Fruit fly (Drosophila melanogaster): Measurements from ENCODE around the gene put.

The put gene

DNA sequence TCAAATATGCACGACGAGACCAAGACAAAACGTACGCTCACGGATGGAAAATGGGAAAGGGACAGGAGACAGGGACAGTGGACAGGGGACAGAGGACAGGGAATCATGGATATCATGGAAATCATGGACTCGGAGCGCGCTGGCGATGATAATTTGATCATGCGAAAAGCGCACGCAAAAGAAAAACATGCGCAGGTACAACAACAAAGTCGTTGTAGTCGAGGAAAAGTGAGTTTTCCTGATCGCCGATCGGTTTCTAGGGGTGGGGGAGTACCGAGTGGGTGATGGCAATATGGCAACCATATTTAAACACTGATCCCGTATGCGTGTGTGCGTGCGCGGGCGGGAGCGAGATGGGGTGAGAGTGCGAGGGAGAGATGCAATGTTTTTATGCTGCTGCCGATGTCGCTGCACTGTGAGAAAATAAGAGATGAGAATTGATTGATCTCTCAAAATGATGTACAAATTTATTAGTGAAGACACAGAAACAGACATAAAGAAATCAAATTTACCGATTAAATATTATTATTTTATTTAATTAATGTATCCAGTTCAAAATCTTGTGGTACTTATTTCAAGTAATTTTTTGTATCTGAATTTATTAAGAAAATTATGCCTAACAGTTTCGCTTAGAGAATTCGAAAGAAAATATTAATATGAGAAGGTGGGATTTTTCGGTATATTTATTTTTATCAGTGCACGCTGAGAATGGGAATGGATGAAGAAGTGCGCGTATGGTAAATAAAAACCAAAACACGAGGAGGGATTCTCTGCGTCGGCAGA is 34.6 kb downstream of the put start:
- TF ChIP-seq CTCF (optimal IDR thresholded peaks at IDR 0.05) (no peak), CG8478 (optimal IDR thresholded peaks at IDR 0.05) (no peak)

DNA sequence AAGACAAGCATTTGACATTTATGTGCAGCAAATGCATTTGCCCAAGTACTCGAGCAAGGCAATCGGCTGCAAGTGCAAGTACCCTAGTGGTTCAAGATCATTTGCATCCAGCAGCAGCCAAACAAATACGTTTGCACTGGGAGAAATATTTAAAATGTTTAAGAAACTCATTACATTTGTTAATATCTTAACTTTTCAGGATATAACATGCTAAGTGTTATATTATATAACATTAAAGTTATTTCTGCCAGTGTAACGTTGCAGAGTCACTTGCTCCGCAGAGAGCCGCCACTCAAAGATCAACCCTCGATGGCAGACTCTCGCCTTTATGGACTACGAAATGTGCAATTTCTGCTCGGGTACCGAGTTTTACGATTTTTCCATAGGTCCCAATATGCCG is 36.0 kb downstream of the put start:
- no peak for TF ChIP-seq CTCF (optimal IDR thresholded peaks at IDR 0.05)
- no peak for TF ChIP-seq CG8478 (optimal IDR thresholded peaks at IDR 0.05)

DNA sequence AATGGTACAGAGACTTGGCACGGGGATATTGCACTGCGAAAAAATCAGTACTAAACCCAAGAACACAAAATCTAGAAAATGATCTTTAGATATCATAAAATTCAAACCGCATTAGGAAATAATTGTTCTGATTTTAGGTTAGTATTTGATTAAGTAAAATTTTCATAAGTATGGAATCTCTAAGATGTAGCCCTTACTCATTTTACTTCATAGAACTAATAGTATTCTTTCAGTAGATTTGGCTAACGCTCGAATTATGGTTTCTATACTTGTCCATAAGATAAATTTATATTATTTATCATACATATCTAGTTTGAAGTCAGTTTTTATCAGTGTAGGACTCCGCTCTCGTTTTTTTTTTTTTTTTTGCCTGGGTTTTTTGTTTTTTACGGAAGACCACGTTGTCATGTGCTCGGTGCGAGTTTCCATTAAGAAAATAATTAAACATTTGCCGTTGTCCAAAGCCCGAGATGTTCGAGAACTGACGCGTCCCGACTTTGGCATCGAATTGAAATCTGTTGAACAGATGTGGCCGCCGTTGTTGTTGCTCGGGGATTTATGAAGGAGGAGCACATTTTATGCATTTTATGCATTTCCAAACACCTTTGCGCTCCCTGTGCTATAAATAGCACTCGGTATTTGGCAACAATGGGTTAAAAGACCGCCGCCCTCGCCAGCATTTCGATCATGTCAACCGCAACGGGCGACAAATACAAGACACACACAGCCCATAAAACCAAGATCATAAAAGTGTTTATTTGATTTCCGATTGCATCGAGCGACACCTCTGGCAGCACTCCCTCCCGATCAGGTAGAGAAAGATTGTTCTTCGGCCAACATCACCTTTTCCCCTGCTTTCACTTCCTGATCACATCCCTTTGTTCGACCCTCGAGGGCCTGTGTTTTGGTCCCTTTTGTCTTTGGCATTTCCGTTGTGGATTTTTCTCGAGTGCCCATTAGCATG is 38.7 kb downstream of the put start:
- no peak for TF ChIP-seq CTCF (optimal IDR thresholded peaks at IDR 0.05)
- no peak for TF ChIP-seq CG8478 (optimal IDR thresholded peaks at IDR 0.05)

DNA sequence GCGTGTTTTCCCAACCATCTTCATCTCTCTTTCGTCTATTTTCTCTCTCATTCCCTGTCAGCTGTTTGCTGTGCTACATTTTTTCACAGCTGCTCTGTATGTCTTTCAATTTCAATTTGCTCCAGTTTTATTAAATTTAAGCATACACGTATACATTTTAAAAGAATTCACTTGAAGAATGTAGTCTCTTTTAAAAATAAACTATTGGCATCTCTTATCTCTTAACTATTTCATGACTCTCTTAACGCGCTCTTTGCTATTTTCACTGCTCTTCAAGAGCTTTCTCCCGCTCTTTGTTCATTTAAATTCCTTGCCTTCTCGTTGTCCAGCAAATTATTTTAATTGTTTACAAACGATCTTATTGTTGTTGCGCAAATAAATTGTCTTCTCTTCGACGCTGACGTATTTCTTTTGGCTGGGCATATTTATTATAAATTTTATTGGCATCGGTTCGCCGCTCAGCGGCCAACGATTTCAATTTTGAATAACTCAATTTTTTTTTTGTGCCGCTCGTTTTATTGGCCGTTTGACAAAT is 45.4 kb downstream of the put start:
- TF ChIP-seq CTCF (optimal IDR thresholded peaks at IDR 0.05) (no peak), CG8478 (optimal IDR thresholded peaks at IDR 0.05) (no peak)

DNA sequence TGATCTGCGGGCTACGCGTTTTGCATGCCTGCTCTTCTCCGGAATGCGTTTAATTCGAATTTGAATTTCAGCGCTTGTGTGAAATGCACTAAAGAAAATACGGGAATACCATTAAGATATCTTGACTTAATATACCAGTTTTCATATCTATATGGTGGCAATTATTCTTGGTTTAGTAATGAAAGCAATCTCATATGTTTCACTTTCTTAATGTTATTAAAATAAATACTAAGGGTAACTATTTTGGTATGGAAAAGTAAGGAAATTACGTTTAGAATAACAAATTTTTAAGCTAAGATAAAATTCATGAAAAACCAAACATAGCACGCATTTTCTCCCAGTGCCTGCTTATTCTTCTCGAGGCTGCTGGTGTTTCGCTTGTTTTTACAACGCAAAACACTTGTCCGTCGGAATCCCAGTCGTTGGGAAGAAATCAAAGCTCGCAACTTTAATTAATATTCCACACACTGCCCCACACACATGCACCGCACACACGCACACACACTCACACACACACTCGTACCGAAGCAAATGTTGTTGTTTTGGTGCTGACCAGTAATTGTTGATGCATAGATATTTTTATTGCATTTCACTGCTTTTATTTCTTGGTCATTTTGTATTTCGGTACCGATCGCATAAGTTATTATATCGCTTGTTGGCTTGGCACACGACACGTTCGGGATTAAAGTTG is 47.6 kb downstream of the put start:
- no peak for TF ChIP-seq CG8478 (optimal IDR thresholded peaks at IDR 0.05)
- TF ChIP-seq CTCF (optimal IDR thresholded peaks at IDR 0.05), result no peak

DNA sequence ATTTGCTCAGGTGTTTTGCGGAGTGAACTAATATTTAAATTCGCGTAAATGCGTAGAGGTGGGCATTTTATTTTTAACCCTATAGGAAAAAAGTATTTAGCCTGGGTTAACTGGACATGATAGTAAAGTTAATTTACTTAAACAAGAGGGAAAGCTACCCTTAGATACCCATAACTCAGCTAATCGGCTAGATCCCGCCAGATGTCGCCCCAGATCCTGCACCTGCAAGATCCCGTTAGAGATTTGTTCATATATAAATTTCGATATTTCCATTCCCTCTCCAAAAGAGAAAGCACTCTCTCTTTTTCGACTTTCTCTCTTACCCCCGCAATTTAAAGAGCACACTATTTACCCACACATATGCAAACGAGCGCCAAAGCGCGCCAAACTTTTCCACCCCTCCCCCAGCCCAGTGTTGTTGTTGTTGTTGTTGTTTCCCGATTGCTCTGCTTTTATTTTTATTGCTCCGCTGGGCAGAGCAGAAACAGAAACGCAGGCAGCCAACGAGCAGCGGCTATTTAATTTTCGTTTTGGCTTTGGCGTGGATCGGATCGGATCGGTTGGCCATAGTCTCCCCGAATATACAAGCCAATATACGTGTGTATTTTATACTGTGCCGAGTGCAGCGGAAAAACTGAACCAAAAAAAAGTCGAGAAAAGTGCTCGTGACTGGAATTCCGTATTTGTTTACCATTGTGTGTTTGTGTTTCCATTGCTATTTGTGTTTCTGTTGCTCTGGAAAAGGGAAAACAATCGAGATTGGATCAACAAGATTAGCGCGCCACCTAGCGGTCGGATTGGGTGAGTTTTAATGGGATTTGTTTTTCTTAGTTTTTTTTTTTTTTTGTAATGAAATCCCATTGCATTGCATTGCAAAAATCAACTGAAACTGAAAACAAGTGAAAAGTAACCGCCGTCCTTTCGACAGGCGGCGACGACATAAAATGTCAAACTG is 48.5 kb downstream of the put start, which contains the start of gene stumps:
TSS of gene stumps (plus strand) at position 526 of the 955 bp plus-strand sequence.
- TF ChIP-seq CTCF (optimal IDR thresholded peaks at IDR 0.05) (peak; percentile 76 to 81), CG8478 (optimal IDR thresholded peaks at IDR 0.05) (no peak)

DNA sequence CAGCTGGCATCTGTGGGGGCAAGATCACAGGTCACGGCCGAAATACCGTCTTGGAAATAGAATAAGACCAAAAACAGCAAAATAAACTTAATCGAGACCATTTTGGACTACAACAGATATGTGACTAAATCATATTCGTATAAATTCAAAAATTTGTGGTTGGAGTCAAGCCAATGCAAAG is 49.1 kb downstream of the put start, which contains the start of gene CG44094:
TSS of gene CG44094 (minus strand) at position 101 of the 181 bp plus-strand sequence.
- no peak for TF ChIP-seq CTCF (optimal IDR thresholded peaks at IDR 0.05)
- TF ChIP-seq CG8478 (optimal IDR thresholded peaks at IDR 0.05), result no peak

DNA sequence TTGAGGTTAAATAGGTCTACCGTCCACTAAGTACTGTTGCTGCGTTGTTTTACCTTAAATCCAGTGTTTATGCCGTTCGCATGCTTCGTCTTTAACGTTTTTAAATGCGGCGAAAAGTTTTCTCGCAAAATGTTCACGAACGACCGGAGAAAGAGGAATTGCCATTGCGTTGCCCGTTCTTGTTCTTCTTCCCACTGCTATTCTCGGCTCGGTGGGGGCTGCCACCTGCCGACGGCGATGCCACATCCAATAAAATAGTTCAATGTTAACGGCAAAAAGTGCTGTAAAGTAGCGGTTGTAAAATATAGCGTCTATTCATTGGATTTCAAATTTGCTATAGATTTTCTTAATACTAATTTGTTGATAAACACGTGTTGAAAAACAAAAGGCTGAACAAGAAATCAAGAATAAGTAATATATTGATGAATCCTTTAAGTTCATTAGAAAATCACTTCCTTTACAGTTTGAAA is 49.8 kb downstream of the put start, which contains the start of gene CG7987:
TSS of gene CG7987 (minus strand) at position 170 of the 470 bp plus-strand sequence.
- TF ChIP-seq CTCF (optimal IDR thresholded peaks at IDR 0.05), result peak; percentile 39 to 64
- TF ChIP-seq CG8478 (optimal IDR thresholded peaks at IDR 0.05), result no peak

DNA sequence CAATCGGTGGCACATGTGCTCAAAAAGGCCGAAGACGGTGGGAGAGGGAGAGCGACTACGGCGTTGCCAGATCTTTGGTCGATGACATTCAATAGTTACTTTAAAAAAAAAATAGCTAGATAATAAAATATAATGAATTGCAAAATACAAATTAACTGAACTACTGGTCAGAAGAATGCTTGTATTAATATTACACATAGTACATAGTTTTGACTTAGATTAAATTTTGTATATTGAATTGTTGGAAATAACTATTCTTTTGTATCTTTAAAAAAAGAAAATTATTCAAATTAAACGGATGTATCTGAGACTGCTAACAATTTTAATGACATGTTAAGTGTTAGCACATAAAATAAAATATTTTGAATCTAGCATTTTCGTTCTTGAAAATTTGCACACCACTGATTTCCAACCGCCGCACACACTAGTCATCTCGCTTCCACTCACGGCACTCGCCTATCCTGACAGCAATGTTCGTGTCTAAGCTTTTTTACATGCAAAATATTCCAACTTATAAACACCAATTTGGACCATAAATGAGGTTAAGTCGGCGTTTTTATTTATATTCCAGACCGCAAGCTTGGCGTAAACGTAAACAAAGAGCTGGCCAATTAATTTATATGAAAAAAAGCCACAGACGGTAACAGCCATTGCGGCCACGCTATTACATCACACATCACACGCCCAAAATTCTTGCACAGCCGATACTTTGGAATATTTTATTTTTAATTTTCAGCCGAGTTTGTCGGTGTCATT is 50.4 kb downstream of the put start:
- TF ChIP-seq CTCF (optimal IDR thresholded peaks at IDR 0.05) (no peak), CG8478 (optimal IDR thresholded peaks at IDR 0.05) (no peak)

DNA sequence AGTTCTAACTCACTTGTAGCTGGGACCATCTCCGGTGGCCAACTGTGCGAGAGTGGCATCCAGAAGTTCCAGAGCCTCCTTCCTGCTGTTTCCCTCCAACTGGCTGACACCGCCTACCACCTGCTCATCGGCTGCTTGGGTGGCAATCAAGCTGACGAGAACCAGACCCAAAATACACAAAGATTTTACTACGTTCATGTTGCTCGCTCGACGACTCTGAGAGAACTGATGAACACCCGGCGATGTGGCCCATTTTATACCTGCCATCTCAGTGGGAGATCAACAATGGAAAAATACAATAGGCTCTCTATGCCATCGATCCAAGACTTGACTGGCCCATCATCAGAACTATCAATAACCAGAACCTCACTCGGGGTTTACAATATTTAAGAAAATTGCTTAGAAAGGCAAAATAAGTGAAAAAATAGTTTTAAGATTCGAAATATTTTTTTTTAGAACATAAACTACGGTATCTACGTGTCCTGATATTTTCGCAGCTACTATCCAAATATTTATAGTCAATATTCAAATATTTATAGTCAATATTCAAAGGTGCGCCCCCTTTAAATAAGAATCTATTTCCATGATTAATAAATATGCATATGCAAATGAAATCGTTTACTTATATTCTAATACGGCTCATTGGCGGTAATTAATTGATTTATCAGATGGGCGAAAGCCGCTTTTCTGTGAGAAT is 55.9 kb downstream of the put start, which contains the start of gene Cys:
TSS of gene Cys (minus strand) at position 234 of the 697 bp plus-strand sequence.
- TF ChIP-seq CG8478 (optimal IDR thresholded peaks at IDR 0.05) (no peak), CTCF (optimal IDR thresholded peaks at IDR 0.05) (no peak)
